Fruit fly (Drosophila melanogaster): Measurements from ENCODE around the gene RanBP3.

Gene RanBP3

DNA sequence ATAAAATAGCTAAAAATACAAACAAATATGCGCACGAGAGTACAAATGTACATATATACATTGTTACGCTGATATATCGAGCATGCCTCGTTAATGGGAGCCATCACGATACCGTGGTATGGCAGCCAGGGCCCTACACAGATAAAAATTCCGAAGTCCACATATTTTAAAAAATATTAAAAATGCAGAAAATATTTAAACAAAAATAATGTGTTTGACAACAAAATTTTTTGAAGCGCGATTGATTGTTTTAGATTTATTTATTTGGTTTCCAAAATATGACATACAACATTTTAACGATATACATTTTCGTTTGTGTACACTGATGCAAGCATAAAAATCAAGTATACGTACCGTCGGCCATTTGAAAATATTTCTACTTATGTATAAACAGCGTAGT lies 25.9 kb downstream of the RanBP3 start (continued):
- TF ChIP-seq CoRest (tag; optimal IDR thresholded peaks at IDR 0.05) (peak; percentile 81), CG3838 (GFP tag; optimal IDR thresholded peaks at IDR 0.05) (peak; percentile 30), CG10654 (GFP tag; optimal IDR thresholded peaks at IDR 0.05) (peak; percentile 61), oc (tag; optimal IDR thresholded peaks at IDR 0.05) (no peak), CG1529 (GFP tag; optimal IDR thresholded peaks at IDR 0.05) (no peak), crc (GFP tag; optimal IDR thresholded peaks at IDR 0.05) (peak; percentile 53), corto (GFP tag; optimal IDR thresholded peaks at IDR 0.05) (peak; percentile 11), CG32767 (GFP tag; IDR thresholded peaks at IDR 0.05) (0 out of 2 replicates have a peak, but pooled peaks have one; percentile 18), CG4730 (GFP tag; IDR thresholded peaks at IDR 0.05) (peak; percentile 72), Taf1 (GFP tag; IDR thresholded peaks at IDR 0.05) (peak; percentile 70; the same call in 1 of the 2 replicates), sim (GFP tag; IDR thresholded peaks at IDR 0.05) (no peak), Hand (GFP tag; optimal IDR thresholded peaks at IDR 0.05) (peak; percentile 86), tup (GFP tag; optimal IDR thresholded peaks at IDR 0.05) (peak; percentile 40), Poxn (GFP tag; IDR thresholded peaks at IDR 0.05) (no peak; the same call in 1 of the 2 replicates), toy (GFP tag; IDR thresholded peaks at IDR 0.05) (peak; percentile 59), CG3407 (GFP tag; optimal IDR thresholded peaks at IDR 0.05) (no peak), kay (GFP tag; optimal IDR thresholded peaks at IDR 0.05) (peak; percentile 51), bigmax (GFP tag; optimal IDR thresholded peaks at IDR 0.05) (no peak), psq (GFP tag; optimal IDR thresholded peaks at IDR 0.05) (peak; percentile 9), CG7987 (GFP tag; optimal IDR thresholded peaks at IDR 0.05) (peak; percentile 74), CG8765 (GFP tag; IDR thresholded peaks at IDR 0.05) (no peak; the same call in 1 of the 2 replicates), CG10462 (GFP tag; optimal IDR thresholded peaks at IDR 0.05) (peak; percentile 49), CG8924 (tag; optimal IDR thresholded peaks at IDR 0.05) (peak; percentile 85), C15 (GFP tag; IDR thresholded peaks at IDR 0.05) (0 out of 3 replicates have a peak, but pooled peaks have one; percentile 50), maf-S (GFP tag; optimal IDR thresholded peaks at IDR 0.05) (peak; percentile 73), tna (GFP tag; IDR thresholded peaks at IDR 0.05; ENCODE audit: partially characterized antibody) (no peak), dimm (GFP tag; IDR thresholded peaks at IDR 0.05) (no peak), CkIIα-i1 (GFP tag; IDR thresholded peaks at IDR 0.05) (no peak), repo (GFP tag; optimal IDR thresholded peaks at IDR 0.05) (peak; percentile 13), ac (GFP tag; optimal IDR thresholded peaks at IDR 0.05) (no peak), scrt (GFP tag; optimal IDR thresholded peaks at IDR 0.05) (peak; percentile 78), wek (GFP tag; optimal IDR thresholded peaks at IDR 0.05) (no peak), Hmr (GFP tag; optimal IDR thresholded peaks at IDR 0.05) (peak; percentile 93), sima (GFP tag; optimal IDR thresholded peaks at IDR 0.05) (peak; percentile 22), CG1024 (GFP tag; IDR thresholded peaks at IDR 0.05) (no peak; the same call in 1 of the 2 replicates), CG12155 (GFP tag; optimal IDR thresholded peaks at IDR 0.05) (peak; percentile 84), Asciz (GFP tag; optimal IDR thresholded peaks at IDR 0.05) (peak; percentile 72), CG14965 (GFP tag; optimal IDR thresholded peaks at IDR 0.05; ENCODE audit: borderline replicate concordance) (no peak), sens (GFP tag) (peak; percentile 87), chm (GFP tag; IDR thresholded peaks at IDR 0.05) (peak; percentile 70; the same call in 1 of the 2 replicates), Dip3 (GFP tag; optimal IDR thresholded peaks at IDR 0.05) (peak; percentile 85), Mad (GFP tag; optimal IDR thresholded peaks at IDR 0.05) (peak; percentile 49), amos (GFP tag; IDR thresholded peaks at IDR 0.05; ENCODE audit: partially characterized antibody) (no peak), shn (GFP tag; optimal IDR thresholded peaks at IDR 0.05) (peak; percentile 32), row (GFP tag; IDR thresholded peaks at IDR 0.05) (peak; percentile 87), CG4820 (GFP tag; optimal IDR thresholded peaks at IDR 0.05) (peak; percentile 52), vfl (GFP tag; optimal IDR thresholded peaks at IDR 0.05) (peak; percentile 81), CG17361 (GFP tag; IDR thresholded peaks at IDR 0.05) (peak; percentile 75), Lim3 (GFP tag; IDR thresholded peaks at IDR 0.05) (no peak), jumu (GFP tag; optimal IDR thresholded peaks at IDR 0.05) (peak; percentile 35), H15 (GFP tag; IDR thresholded peaks at IDR 0.05) (peak; percentile 60; the same call in 1 of the 3 replicates), zen2 (GFP tag; IDR thresholded peaks at IDR 0.05; ENCODE audit: partially characterized antibody) (no peak)
